Fruit fly (Drosophila melanogaster): ENCODE data around the gene CtIP.
A peak's percentile ranks its signal among the peaks of the same experiment; 100 is the strongest.

Gene CtIP

dm6 chr3L:20452813-20453682, 17.0 kb downstream of the CtIP start, which contains the start of gene CG5199 (continued):
- TF ChIP-seq dati (GFP tag; IDR thresholded peaks at IDR 0.05) = no peak
- TF ChIP-seq CG8478 (optimal IDR thresholded peaks at IDR 0.05) = no peak
- no peak for TF ChIP-seq CG14965 (GFP tag; optimal IDR thresholded peaks at IDR 0.05; ENCODE audit: borderline replicate concordance)
- peak; percentile 46 for TF ChIP-seq CG1603 (tag; optimal IDR thresholded peaks at IDR 0.05)
- peak; percentile 36; the same call in 1 of the 2 replicates for TF ChIP-seq Rx (GFP tag; IDR thresholded peaks at IDR 0.05)
- peak; percentile 2 for TF ChIP-seq CG1792 (GFP tag; optimal IDR thresholded peaks at IDR 0.05)
- TF ChIP-seq sd (tag; optimal IDR thresholded peaks at IDR 0.05) = no peak
- no peak for TF ChIP-seq jigr1 (GFP tag; IDR thresholded peaks at IDR 0.05)
- TF ChIP-seq Meics (GFP tag; optimal IDR thresholded peaks at IDR 0.05) = peak; percentile 67
- peak; percentile 75 for TF ChIP-seq CG7556 (GFP tag; optimal IDR thresholded peaks at IDR 0.05)
- TF ChIP-seq H15 (GFP tag; IDR thresholded peaks at IDR 0.05) = peak; percentile 39; the same call in 1 of the 3 replicates
- TF ChIP-seq CG9932 (GFP tag; IDR thresholded peaks at IDR 0.05) = peak; percentile 71
- TF ChIP-seq CG7839 (tag; optimal IDR thresholded peaks at IDR 0.05) = peak; percentile 58
- peak; percentile 37 for TF ChIP-seq CG2116 (GFP tag; optimal IDR thresholded peaks at IDR 0.05)
- TF ChIP-seq ranshi (GFP tag; IDR thresholded peaks at IDR 0.05) = peak; percentile 56; the same call in 1 of the 2 replicates
- TF ChIP-seq hbn (GFP tag; IDR thresholded peaks at IDR 0.05; ENCODE audit: partially characterized antibody) = peak; percentile 61
- TF ChIP-seq aop (GFP tag; IDR thresholded peaks at IDR 0.05) = no peak
- no peak for TF ChIP-seq HmgD (GFP tag; optimal IDR thresholded peaks at IDR 0.05)
- TF ChIP-seq unpg (GFP tag; optimal IDR thresholded peaks at IDR 0.05) = peak; percentile 66
- TF ChIP-seq btn (GFP tag; optimal IDR thresholded peaks at IDR 0.05) = no peak
- TF ChIP-seq CG9797 (GFP tag; optimal IDR thresholded peaks at IDR 0.05) = peak; percentile 35
- peak; percentile 85 for TF ChIP-seq CG2712 (tag; optimal IDR thresholded peaks at IDR 0.05)
- peak; percentile 80 for TF ChIP-seq knrl (GFP tag; IDR thresholded peaks at IDR 0.05; ENCODE audit: partially characterized antibody)
- TF ChIP-seq HLH3B (GFP tag; IDR thresholded peaks at IDR 0.05) = peak; percentile 42; the same call in 1 of the 2 replicates
- TF ChIP-seq Six4 (GFP tag; optimal IDR thresholded peaks at IDR 0.05) = peak; percentile 43
- peak; percentile 0 to 65 for TF ChIP-seq Hr51 (GFP tag; optimal IDR thresholded peaks at IDR 0.05)
- TF ChIP-seq CG11456 (GFP tag; IDR thresholded peaks at IDR 0.05) = peak; percentile 57; the same call in 1 of the 3 replicates
- TF ChIP-seq oc (tag; optimal IDR thresholded peaks at IDR 0.05) = no peak
- no peak for TF ChIP-seq HLHmδ (GFP tag; optimal IDR thresholded peaks at IDR 0.05)
- peak; percentile 56 for TF ChIP-seq Oli (tag; optimal IDR thresholded peaks at IDR 0.05)
- peak; percentile 82 for TF ChIP-seq Opbp (GFP tag; IDR thresholded peaks at IDR 0.05; ENCODE audit: partially characterized antibody)
- no peak for TF ChIP-seq stc (GFP tag; IDR thresholded peaks at IDR 0.05)
- TF ChIP-seq Oaz (GFP tag; IDR thresholded peaks at IDR 0.05) = no peak
- TF ChIP-seq CG17568 (GFP tag; optimal IDR thresholded peaks at IDR 0.05) = no peak
- TF ChIP-seq psq (GFP tag; optimal IDR thresholded peaks at IDR 0.05) = peak; percentile 43
- peak; percentile 82 for TF ChIP-seq BEAF-32 (GFP tag; optimal IDR thresholded peaks at IDR 0.05)
- TF ChIP-seq dpn (GFP tag; optimal IDR thresholded peaks at IDR 0.05) = peak; percentile 12 to 53
- TF ChIP-seq pita (GFP tag; optimal IDR thresholded peaks at IDR 0.05) = no peak
- TF ChIP-seq lilli (GFP tag; optimal IDR thresholded peaks at IDR 0.05) = peak; percentile 10
- TF ChIP-seq cwo (GFP tag; optimal IDR thresholded peaks at IDR 0.05) = peak; percentile 41
- no peak for TF ChIP-seq gro (GFP tag; optimal IDR thresholded peaks at IDR 0.05)
- TF ChIP-seq ttk (GFP tag; IDR thresholded peaks at IDR 0.05) = peak; percentile 59; the same call in 1 of the 2 replicates
- TF ChIP-seq Ravus (GFP tag; IDR thresholded peaks at IDR 0.05) = peak; percentile 5; the same call in 1 of the 2 replicates
- TF ChIP-seq CG13775 (GFP tag; optimal IDR thresholded peaks at IDR 0.05) = peak; percentile 85
- no peak for TF ChIP-seq HmgZ (tag; optimal IDR thresholded peaks at IDR 0.05)
- no peak for TF ChIP-seq dimm (GFP tag; IDR thresholded peaks at IDR 0.05)
- TF ChIP-seq az2 (GFP tag; optimal IDR thresholded peaks at IDR 0.05) = peak; percentile 46
- TF ChIP-seq Antp (GFP tag; optimal IDR thresholded peaks at IDR 0.05) = peak; percentile 49
- no peak for TF ChIP-seq Doc2 (GFP tag; IDR thresholded peaks at IDR 0.05)
